Worm (Caenorhabditis elegans) whole organism, L1 larva: ENCODE data around the gene F14B8.4.
A peak's percentile ranks its signal among the peaks of the same experiment; 100 is the strongest.
"Not testable (repeated sequence)": the region's sequence is repeated elsewhere in the genome, so short reads cannot be mapped to it uniquely, and the experiment has no call there.

Experiments used
- C04F5.9 ChIP-seq: sonication (generic microtip); optimal IDR thresholded peaks from 2 replicates; lab custom pipeline; 2016; ENCODE audit warnings: missing genetic modification characterization, missing compliant biosample characterization
- C34B4.2 ChIP-seq: sonication (generic microtip); optimal IDR thresholded peaks from 2 replicates; lab custom pipeline; 2017; ENCODE audit warnings: mild to moderate bottlenecking, missing genetic modification characterization, missing compliant biosample characterization
- F16B12.6 ChIP-seq: fragments of 150-350 bp; optimal IDR thresholded peaks from 2 replicates; lab custom pipeline; 2014; ENCODE audit warnings: missing biosample characterization, missing genetic modification characterization
- Y116A8C.19 ChIP-seq: sonication (generic microtip); optimal IDR thresholded peaks from 2 replicates; lab custom pipeline; 2016; ENCODE audit warnings: missing compliant biosample characterization, missing genetic modification characterization, borderline replicate concordance
- aha-1 ChIP-seq: fragments of 150-350 bp; optimal IDR thresholded peaks from 2 replicates; lab custom pipeline; 2014; ENCODE audit warnings: missing biosample characterization, missing genetic modification characterization
- alr-1 ChIP-seq: fragments of 200-800 bp; sonication (Bioruptor generic); optimal IDR thresholded peaks from 2 replicates; lab custom pipeline; 2018; ENCODE audit warnings: borderline replicate concordance, mild to moderate bottlenecking, missing genetic modification characterization, missing compliant biosample characterization
- aly-2 ChIP-seq: fragments of 150-350 bp; optimal IDR thresholded peaks from 2 replicates; lab custom pipeline; 2014; ENCODE audit warnings: missing biosample characterization, missing genetic modification characterization
- ceh-63 ChIP-seq: fragments of 200-800 bp; sonication (Bioruptor generic); optimal IDR thresholded peaks from 2 replicates; lab custom pipeline; 2018; ENCODE audit warnings: mild to moderate bottlenecking, missing genetic modification characterization, missing compliant biosample characterization
- ceh-82 ChIP-seq, 3 experiments: fragments of 150-350 bp in 1 of 3; sonication (generic microtip) in 2 of 3; optimal IDR thresholded peaks; 2 replicates each; lab custom pipeline; 2014 to 2017; ENCODE audit warnings: missing biosample characterization in 3 of 3, missing genetic modification characterization in 3 of 3
- ceh-88 ChIP-seq: fragments of 200-800 bp; sonication (Bioruptor generic); IDR thresholded peaks from 2 replicates; pipeline ENCODE4 v1.3.6; 2022; ENCODE audit warnings: missing genetic modification characterization, missing compliant biosample characterization
- ceh-90 ChIP-seq: sonication (generic microtip); optimal IDR thresholded peaks from 2 replicates; lab custom pipeline; 2016; ENCODE audit warnings: missing genetic modification characterization, missing compliant biosample characterization
- dpl-1 ChIP-seq, 3 experiments: fragments of 150-350 bp in 2 of 3; sonication (generic microtip) in 1 of 3; optimal IDR thresholded peaks; 2 replicates each; lab custom pipeline; 2014 to 2017; ENCODE audit warnings: missing biosample characterization in 3 of 3, missing genetic modification characterization in 3 of 3, missing genetic modification reagents in 3 of 3
- efl-3 ChIP-seq: fragments of 200-800 bp; sonication (Bioruptor generic); optimal IDR thresholded peaks from 2 replicates; lab custom pipeline; 2018; ENCODE audit warnings: mild to moderate bottlenecking, missing genetic modification characterization, missing compliant biosample characterization
- egl-27 ChIP-seq, 2 experiments: fragments of 150-350 bp in 1 of 2; sonication (generic microtip); optimal IDR thresholded peaks; 3 replicates each; lab custom pipeline; 2017 to 2018; ENCODE audit warnings: missing biosample characterization in 2 of 2, missing genetic modification characterization in 2 of 2, missing genetic modification reagents in 2 of 2
- elt-3 ChIP-seq, 6 experiments: fragments of 150-350 bp in 1 of 6; sonication (generic microtip); optimal IDR thresholded peaks; 2 replicates each; lab custom pipeline; 2017 to 2018; ENCODE audit warnings: missing biosample characterization in 6 of 6, missing genetic modification characterization in 6 of 6, inconsistent platforms in 1 of 6
- fkh-10 ChIP-seq: sonication (generic microtip); optimal IDR thresholded peaks from 2 replicates; lab custom pipeline; 2017; ENCODE audit warnings: missing biosample characterization, missing genetic modification reagents, missing genetic modification characterization
- fkh-8 ChIP-seq: sonication (generic microtip); optimal IDR thresholded peaks from 2 replicates; lab custom pipeline; 2016; ENCODE audit warnings: mild to moderate bottlenecking, missing genetic modification characterization, missing compliant biosample characterization
- fos-1 ChIP-seq: fragments of 150-350 bp; optimal IDR thresholded peaks from 2 replicates; lab custom pipeline; 2014; ENCODE audit warnings: missing biosample characterization, missing genetic modification characterization
- grh-1 ChIP-seq: fragments of 200-800 bp; sonication (Bioruptor generic); IDR thresholded peaks from 2 replicates; pipeline ENCODE4 v1.3.6; 2022; ENCODE audit warnings: missing genetic modification reagents, missing genetic modification characterization, missing compliant biosample characterization
- hlh-17 ChIP-seq: fragments of 200-800 bp; sonication (Bioruptor generic); optimal IDR thresholded peaks from 2 replicates; lab custom pipeline; 2018; ENCODE audit warnings: missing genetic modification characterization, mild to moderate bottlenecking, missing compliant biosample characterization, moderate library complexity, borderline replicate concordance
- hlh-4 ChIP-seq: sonication (generic microtip); optimal IDR thresholded peaks from 2 replicates; lab custom pipeline; 2016; ENCODE audit warnings: mild to moderate bottlenecking, missing genetic modification characterization, missing compliant biosample characterization
- irx-1 ChIP-seq: sonication (generic microtip); optimal IDR thresholded peaks from 2 replicates; lab custom pipeline; 2016; ENCODE audit warnings: missing genetic modification characterization, missing compliant biosample characterization
- isw-1 ChIP-seq: fragments of 200-800 bp; sonication (Bioruptor generic); IDR thresholded peaks from 2 replicates; pipeline ENCODE4 v1.3.6; 2022; ENCODE audit warnings: missing genetic modification characterization, missing compliant biosample characterization
- lin-14 ChIP-seq: fragments of 200-800 bp; sonication (Bioruptor generic); optimal IDR thresholded peaks from 2 replicates; lab custom pipeline; 2018; ENCODE audit warnings: mild to moderate bottlenecking, missing genetic modification characterization, moderate library complexity, missing compliant biosample characterization
- lir-3 ChIP-seq: sonication (generic microtip); optimal IDR thresholded peaks from 2 replicates; lab custom pipeline; 2016; ENCODE audit warnings: mild to moderate bottlenecking, missing genetic modification characterization, moderate library complexity, missing compliant biosample characterization; ENCODE audit not compliant: poor library complexity
- lsy-2 ChIP-seq, 2 experiments: fragments of 150-350 bp; optimal IDR thresholded peaks; 2 replicates each; lab custom pipeline; 2014; ENCODE audit warnings: missing biosample characterization in 2 of 2, missing genetic modification characterization in 2 of 2
- mdl-1 ChIP-seq, 2 experiments: fragments of 150-350 bp; optimal IDR thresholded peaks; 2 replicates each; lab custom pipeline; 2014 to 2017; ENCODE audit warnings: missing biosample characterization in 2 of 2, missing genetic modification characterization in 2 of 2, inconsistent platforms in 1 of 2
- mef-2 ChIP-seq: fragments of 150-350 bp; optimal IDR thresholded peaks from 2 replicates; lab custom pipeline; 2014; ENCODE audit warnings: missing biosample characterization, missing genetic modification characterization
- mep-1 ChIP-seq: fragments of 150-350 bp; optimal IDR thresholded peaks from 2 replicates; lab custom pipeline; 2014; ENCODE audit warnings: missing biosample characterization, missing genetic modification characterization
- nhr-19 ChIP-seq: fragments of 200-800 bp; sonication (Bioruptor generic); conservative IDR thresholded peaks from 2 replicates; pipeline ENCODE4 v1.3.6; 2022; ENCODE audit warnings: missing genetic modification characterization, missing compliant biosample characterization
- nhr-237 ChIP-seq: fragments of 150-350 bp; optimal IDR thresholded peaks from 2 replicates; lab custom pipeline; 2014; ENCODE audit warnings: missing biosample characterization, missing genetic modification characterization
- nhr-47 ChIP-seq: sonication (generic microtip); optimal IDR thresholded peaks from 2 replicates; lab custom pipeline; 2016; ENCODE audit warnings: mild to moderate bottlenecking, missing genetic modification characterization, moderate library complexity, missing compliant biosample characterization
- nhr-71 ChIP-seq: sonication (generic microtip); optimal IDR thresholded peaks from 2 replicates; lab custom pipeline; 2016; ENCODE audit warnings: mild to moderate bottlenecking, missing genetic modification characterization, moderate library complexity, missing compliant biosample characterization
- nhr-76 ChIP-seq: sonication (generic microtip); optimal IDR thresholded peaks from 2 replicates; lab custom pipeline; 2017; ENCODE audit warnings: missing biosample characterization, missing genetic modification characterization
- nhr-77 ChIP-seq: fragments of 150-350 bp; optimal IDR thresholded peaks from 2 replicates; lab custom pipeline; 2014; ENCODE audit warnings: missing biosample characterization, missing genetic modification characterization
- nhr-85 ChIP-seq: sonication (generic microtip); peaks from one replicate; lab custom pipeline; 2016; ENCODE audit warnings: missing genetic modification characterization, inconsistent platforms, missing compliant biosample characterization
- nhr-90 ChIP-seq: sonication (generic microtip); optimal IDR thresholded peaks from 2 replicates; lab custom pipeline; 2016; ENCODE audit warnings: mild to moderate bottlenecking, missing genetic modification characterization, missing compliant biosample characterization; ENCODE audit not compliant: poor library complexity
- pag-3 ChIP-seq: sonication (generic microtip); optimal IDR thresholded peaks from 2 replicates; lab custom pipeline; 2017; ENCODE audit warnings: missing genetic modification characterization, mild to moderate bottlenecking, missing compliant biosample characterization, antibody characterized with exemption, borderline replicate concordance; ENCODE audit not compliant: insufficient read depth
- rnt-1 ChIP-seq: sonication (generic microtip); optimal IDR thresholded peaks from 2 replicates; lab custom pipeline; 2016; ENCODE audit warnings: mild to moderate bottlenecking, missing genetic modification characterization, moderate library complexity, missing compliant biosample characterization
- snu-23 ChIP-seq: sonication (generic microtip); optimal IDR thresholded peaks from 2 replicates; lab custom pipeline; 2016; ENCODE audit warnings: missing genetic modification characterization, missing compliant biosample characterization
- swsn-7 ChIP-seq: sonication (generic microtip); optimal IDR thresholded peaks from 2 replicates; lab custom pipeline; 2016; ENCODE audit warnings: missing genetic modification characterization, missing compliant biosample characterization
- tlp-1 ChIP-seq: fragments of 150-350 bp; optimal IDR thresholded peaks from 2 replicates; lab custom pipeline; 2014; ENCODE audit warnings: missing biosample characterization, missing genetic modification characterization
- unc-130 ChIP-seq: fragments of 150-350 bp; optimal IDR thresholded peaks from 2 replicates; lab custom pipeline; 2017; ENCODE audit warnings: missing biosample characterization, missing genetic modification characterization, inconsistent platforms
- unc-86 ChIP-seq: sonication (generic microtip); optimal IDR thresholded peaks from 2 replicates; lab custom pipeline; 2016; ENCODE audit warnings: missing genetic modification characterization, missing compliant biosample characterization
- vab-15 ChIP-seq: sonication (generic microtip); optimal IDR thresholded peaks from 2 replicates; lab custom pipeline; 2017; ENCODE audit warnings: missing genotype, mild to moderate bottlenecking, missing genetic modification characterization, missing compliant biosample characterization
- xbp-1 ChIP-seq: sonication (generic microtip); optimal IDR thresholded peaks from 2 replicates; lab custom pipeline; 2016; ENCODE audit warnings: missing genetic modification characterization, missing compliant biosample characterization
- zag-1 ChIP-seq: fragments of 150-350 bp; optimal IDR thresholded peaks from 2 replicates; lab custom pipeline; 2014; ENCODE audit warnings: missing biosample characterization, missing genetic modification characterization
- zip-4 ChIP-seq: fragments of 200-800 bp; sonication (Bioruptor generic); optimal IDR thresholded peaks from 2 replicates; lab custom pipeline; 2018; ENCODE audit warnings: mild to moderate bottlenecking, missing genetic modification characterization, moderate library complexity, missing compliant biosample characterization
- ztf-4 ChIP-seq: fragments of 150-350 bp; optimal IDR thresholded peaks from 2 replicates; lab custom pipeline; 2014; ENCODE audit warnings: missing biosample characterization, missing genetic modification characterization

Gene F14B8.4

DNA sequence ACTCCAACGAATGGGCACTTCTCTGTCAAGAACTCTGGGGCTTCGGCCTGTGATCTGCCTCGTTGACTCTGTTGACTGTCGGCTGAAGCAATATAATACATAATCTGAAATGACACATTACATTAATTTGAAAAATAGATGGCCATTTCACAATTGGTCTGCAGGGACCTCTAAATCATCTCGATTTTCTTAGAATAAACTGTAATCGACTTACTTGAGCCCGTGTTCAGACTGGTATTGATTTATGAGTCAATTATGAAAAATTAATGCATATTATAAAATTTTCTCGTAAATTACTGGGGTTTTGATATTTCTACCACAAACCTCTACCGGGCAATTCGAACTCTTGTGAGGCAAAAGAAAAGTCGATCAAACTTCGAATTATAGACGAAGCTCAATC is 31.1 kb downstream of the F14B8.4 start, which contains the start of gene C53B7.6:
Gene C53B7.6, minus strand, starts transcription at position 101 of the 400 bp plus-strand sequence.
- not testable (repeated sequence) for TF ChIP-seq nhr-47 (tag; lab: Kevin White, UChicago); tlp-1 (tag; lab: Kevin White, UChicago); hlh-17 (GFP tag; lab: Kevin White, UChicago)

DNA sequence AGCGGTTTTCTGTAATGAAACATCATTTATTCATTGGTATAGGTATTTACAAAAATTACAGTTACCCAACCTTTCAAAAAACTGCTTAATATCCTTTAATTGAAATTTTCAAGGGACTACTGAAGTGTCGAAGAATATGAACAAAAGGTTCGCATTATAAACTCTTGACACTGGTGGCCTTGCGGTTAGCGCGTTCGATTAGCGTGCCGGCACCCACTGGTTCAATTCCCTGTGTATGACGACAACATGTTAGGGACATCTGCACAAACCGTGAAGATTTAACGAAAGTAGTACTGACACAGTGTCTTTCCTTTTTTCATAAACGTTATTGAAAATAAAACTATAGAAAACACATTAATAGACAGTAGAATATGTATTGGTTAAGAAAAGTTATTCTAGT is 32.0 kb downstream of the F14B8.4 start:
- no peak for TF ChIP-seq ceh-90
- TF ChIP-seq zag-1 (tag; lab: Kevin White, UChicago) = no peak
- peak; percentile 35 for TF ChIP-seq lir-3 (tag; lab: Kevin White, UChicago)
- TF ChIP-seq F16B12.6 (tag; lab: Kevin White, UChicago) = no peak
- peak; percentile 71 for TF ChIP-seq snu-23 (GFP tag; lab: Kevin White, UChicago)
- no peak for TF ChIP-seq nhr-237 (tag; lab: Kevin White, UChicago)
- TF ChIP-seq C34B4.2 = no peak
- no peak for TF ChIP-seq mef-2 (tag; lab: Kevin White, UChicago)
- 0 out of 2 replicates have a peak, but pooled peaks have one; percentile 33 for TF ChIP-seq ceh-88 (GFP tag; lab: Robert Waterston, UW)
- no peak for TF ChIP-seq ceh-63
- peak in 3 of 6 experiments; percentile 25 to 46 (median 28) for TF ChIP-seq elt-3 (tag; optimal IDR thresholded peaks at IDR 0.05; lab: Kevin White, UChicago)
- peak in 1 of 3 experiments; percentile 11 for TF ChIP-seq dpl-1 (GFP tag; optimal IDR thresholded peaks at IDR 0.05; lab: Kevin White, UChicago)
- TF ChIP-seq ztf-4 (tag; lab: Kevin White, UChicago) = no peak
- TF ChIP-seq pag-3 (tag; lab: Kevin White, UChicago) = no peak
- TF ChIP-seq xbp-1 (tag; lab: Kevin White, UChicago) = peak; percentile 54
- TF ChIP-seq fkh-8 (tag; lab: Kevin White, UChicago) = no peak
- TF ChIP-seq mdl-1 (tag; optimal IDR thresholded peaks at IDR 0.05; lab: Kevin White, UChicago) = peak in 1 of 2 experiments; percentile 13
- no peak for TF ChIP-seq hlh-4 (tag; lab: Kevin White, UChicago)
- TF ChIP-seq egl-27 (tag; optimal IDR thresholded peaks at IDR 0.05; lab: Kevin White, UChicago) = no peak
- TF ChIP-seq isw-1 (GFP tag; lab: Robert Waterston, UW) = no peak
- no peak for TF ChIP-seq unc-86 (tag; lab: Kevin White, UChicago)
- TF ChIP-seq fos-1 (tag; lab: Kevin White, UChicago) = no peak
- TF ChIP-seq nhr-19 = peak; percentile 45
- TF ChIP-seq C04F5.9 = no peak
- TF ChIP-seq fkh-10 (GFP tag; lab: Kevin White, UChicago) = no peak
- no peak for TF ChIP-seq Y116A8C.19 (tag; lab: Kevin White, UChicago)
- TF ChIP-seq swsn-7 (tag; lab: Kevin White, UChicago) = peak; percentile 31
- peak; percentile 66 for TF ChIP-seq nhr-90
- no peak for TF ChIP-seq aly-2 (tag; lab: Kevin White, UChicago)
- TF ChIP-seq efl-3 (GFP tag; lab: Kevin White, UChicago) = no peak
- TF ChIP-seq lin-14 (GFP tag; lab: Kevin White, UChicago) = peak; percentile 50
- TF ChIP-seq nhr-76 (tag; lab: Kevin White, UChicago) = no peak
- TF ChIP-seq unc-130 (tag; lab: Kevin White, UChicago) = no peak
- no peak for TF ChIP-seq irx-1
- TF ChIP-seq grh-1 (GFP tag; lab: Robert Waterston, UW) = peak; percentile 54; the same call in 1 of the 2 replicates
- peak; percentile 83 for TF ChIP-seq nhr-85
- TF ChIP-seq lsy-2 (tag; optimal IDR thresholded peaks at IDR 0.05; lab: Kevin White, UChicago) = no peak
- TF ChIP-seq ceh-82 (tag; optimal IDR thresholded peaks at IDR 0.05; lab: Kevin White, UChicago) = peak in 1 of 3 experiments; percentile 15
- TF ChIP-seq rnt-1 (tag; lab: Kevin White, UChicago) = peak; percentile 78
- TF ChIP-seq nhr-71 (tag; lab: Kevin White, UChicago) = peak; percentile 58
- TF ChIP-seq vab-15 (tag; lab: Kevin White, UChicago) = no peak
- no peak for TF ChIP-seq aha-1
- peak; percentile 7 for TF ChIP-seq nhr-77 (tag; lab: Kevin White, UChicago)
- no peak for TF ChIP-seq zip-4 (GFP tag; lab: Kevin White, UChicago)
- TF ChIP-seq alr-1 (tag; lab: Kevin White, UChicago) = no peak
- peak; percentile 47 for TF ChIP-seq nhr-47 (tag; lab: Kevin White, UChicago)
- TF ChIP-seq mep-1 = peak; percentile 66
